Worm (Caenorhabditis elegans): Measurements from ENCODE around the gene snf-12.

snf-12 gene

ce11 chrX:9022779-9023178 is 6.5 kb upstream of the snf-12 start, which contains the start of gene T25B6.6:
T25B6.6 (minus strand) TSS chrX:9022879.
- TF ChIP-seq nhr-20 (tag; optimal IDR thresholded peaks at IDR 0.05) (no peak), pag-3 (tag; optimal IDR thresholded peaks at IDR 0.05; ENCODE audit: borderline replicate concordance, insufficient read depth) (no peak), lin-14 (GFP tag; optimal IDR thresholded peaks at IDR 0.05) (no peak), ces-1 (GFP tag; optimal IDR thresholded peaks at IDR 0.05) (no peak), rnt-1 (tag; optimal IDR thresholded peaks at IDR 0.05) (no peak), aly-2 (tag; optimal IDR thresholded peaks at IDR 0.05) (no peak), fkh-4 (tag; optimal IDR thresholded peaks at IDR 0.05; ENCODE audit: borderline replicate concordance) (no peak), lin-15B (tag; optimal IDR thresholded peaks at IDR 0.05) (no peak)

ce11 chrX:9023816-9024215 is 5.5 kb upstream of the snf-12 start:
- TF ChIP-seq nhr-90 (tag; optimal IDR thresholded peaks at IDR 0.05; ENCODE audit: poor library complexity) (no peak), unc-30 (tag; optimal IDR thresholded peaks at IDR 0.05) (no peak), sox-4 (tag; optimal IDR thresholded peaks at IDR 0.05) (no peak), lin-13 (GFP tag; optimal IDR thresholded peaks at IDR 0.05) (no peak), Y116A8C.19 (tag; optimal IDR thresholded peaks at IDR 0.05; ENCODE audit: borderline replicate concordance) (no peak), nhr-85 (tag) (no peak), nhr-76 (tag; optimal IDR thresholded peaks at IDR 0.05) (no peak), blmp-1 (tag; optimal IDR thresholded peaks at IDR 0.05) (no peak), lin-35 (GFP tag; optimal IDR thresholded peaks at IDR 0.05) (no peak), mep-1 (tag; optimal IDR thresholded peaks at IDR 0.05) (no peak), nhr-84 (tag; optimal IDR thresholded peaks at IDR 0.05) (no peak), fkh-8 (tag; optimal IDR thresholded peaks at IDR 0.05) (no peak), ztf-11 (tag; optimal IDR thresholded peaks at IDR 0.05) (no peak), grh-1 (GFP tag; IDR thresholded peaks at IDR 0.05) (no peak)

- TF ChIP-seq pax-3 (tag; optimal IDR thresholded peaks at IDR 0.05): no peak
- no peak for TF ChIP-seq skn-1 (tag; optimal IDR thresholded peaks at IDR 0.05)
- TF ChIP-seq nhr-77 (tag; optimal IDR thresholded peaks at IDR 0.05): no peak
- TF ChIP-seq efl-3 (GFP tag; optimal IDR thresholded peaks at IDR 0.05): no peak
- 0 out of 2 replicates have a peak, but pooled peaks have one; percentile 11 for TF ChIP-seq nhr-19 (GFP tag; conservative IDR thresholded peaks at IDR 0.05)
- no peak for TF ChIP-seq unc-98 (GFP tag; IDR thresholded peaks at IDR 0.05)
- no peak for TF ChIP-seq nhr-76 (tag; optimal IDR thresholded peaks at IDR 0.05)
- no peak for TF ChIP-seq nhr-84 (tag; optimal IDR thresholded peaks at IDR 0.05)
- peak; percentile 24 for TF ChIP-seq snu-23 (GFP tag; optimal IDR thresholded peaks at IDR 0.05)
- TF ChIP-seq lin-13 (GFP tag; optimal IDR thresholded peaks at IDR 0.05): peak; percentile 6
- TF ChIP-seq egl-27 (tag; optimal IDR thresholded peaks at IDR 0.05): no peak
- no peak for TF ChIP-seq xbp-1 (tag; optimal IDR thresholded peaks at IDR 0.05)
- TF ChIP-seq nhr-90 (tag; optimal IDR thresholded peaks at IDR 0.05; ENCODE audit: poor library complexity): peak; percentile 45
- no peak for TF ChIP-seq ces-1 (GFP tag; optimal IDR thresholded peaks at IDR 0.05)
- TF ChIP-seq fkh-8 (tag; optimal IDR thresholded peaks at IDR 0.05): no peak
- no peak for TF ChIP-seq mep-1 (tag; optimal IDR thresholded peaks at IDR 0.05)
- peak; percentile 29 for TF ChIP-seq nhr-20 (tag; optimal IDR thresholded peaks at IDR 0.05)
- no peak for TF ChIP-seq vab-15 (tag; optimal IDR thresholded peaks at IDR 0.05)
- TF ChIP-seq ets-5 (GFP tag; IDR thresholded peaks at IDR 0.05): no peak
- no peak for TF ChIP-seq ztf-4 (tag; optimal IDR thresholded peaks at IDR 0.05)
- TF ChIP-seq unc-86 (tag; optimal IDR thresholded peaks at IDR 0.05): no peak
- no peak for TF ChIP-seq ama-1 (optimal IDR thresholded peaks at IDR 0.05)
- TF ChIP-seq nhr-85 (tag): no peak
- no peak for TF ChIP-seq lin-14 (GFP tag; optimal IDR thresholded peaks at IDR 0.05)
- TF ChIP-seq unc-30 (tag; optimal IDR thresholded peaks at IDR 0.05): no peak
- TF ChIP-seq nhr-12 (tag; optimal IDR thresholded peaks at IDR 0.05): no peak
- no peak for TF ChIP-seq nhr-11 (tag; optimal IDR thresholded peaks at IDR 0.05)
- TF ChIP-seq blmp-1 (tag; optimal IDR thresholded peaks at IDR 0.05): no peak
- TF ChIP-seq lir-3 (tag; optimal IDR thresholded peaks at IDR 0.05; ENCODE audit: poor library complexity): no peak
- no peak for TF ChIP-seq dpl-1 (GFP tag; optimal IDR thresholded peaks at IDR 0.05)
- no peak for TF ChIP-seq sptf-1 (tag; optimal IDR thresholded peaks at IDR 0.05)
- peak; percentile 17 for TF ChIP-seq rnt-1 (tag; optimal IDR thresholded peaks at IDR 0.05)
- no peak for TF ChIP-seq zag-1 (tag; optimal IDR thresholded peaks at IDR 0.05)
- TF ChIP-seq lsy-2 (tag; optimal IDR thresholded peaks at IDR 0.05): no peak
- TF ChIP-seq Y116A8C.19 (tag; optimal IDR thresholded peaks at IDR 0.05; ENCODE audit: borderline replicate concordance): no peak
- no peak for TF ChIP-seq hlh-17 (GFP tag; optimal IDR thresholded peaks at IDR 0.05; ENCODE audit: borderline replicate concordance)
- peak; percentile 26 for TF ChIP-seq nhr-71 (tag; optimal IDR thresholded peaks at IDR 0.05)
- TF ChIP-seq tbx-2 (tag; optimal IDR thresholded peaks at IDR 0.05): no peak
- no peak for TF ChIP-seq elt-3 (tag; optimal IDR thresholded peaks at IDR 0.05)
These were observed 5.0 kb upstream of the snf-12 start for ce11 chrX:9024270-9024669.

Measured in whole organism, L1 larva.